Worm (Caenorhabditis elegans): ENCODE measurements around the gene R11H6.2.

Gene R11H6.2

ce11 chrV:14597681-14598184 lies at the start of gene R11H6.2:
TSS of gene R11H6.2 (plus strand) at chrV:14598006.
- TF ChIP-seq M03D4.4 (tag; optimal IDR thresholded peaks at IDR 0.05) (no peak), mep-1 (tag; optimal IDR thresholded peaks at IDR 0.05) (peak; percentile 60)

- TF ChIP-seq nhr-28 (tag; optimal IDR thresholded peaks at IDR 0.05) (no peak), unc-120 (tag; optimal IDR thresholded peaks at IDR 0.05; ENCODE audit: poor library complexity, severe bottlenecking) (peak; percentile 9), mls-2 (tag; optimal IDR thresholded peaks at IDR 0.05) (no peak), nhr-76 (tag; optimal IDR thresholded peaks at IDR 0.05) (no peak), drap-1 (GFP tag; optimal IDR thresholded peaks at IDR 0.05) (no peak), M03D4.4 (tag; optimal IDR thresholded peaks at IDR 0.05) (no peak), lsy-2 (tag; optimal IDR thresholded peaks at IDR 0.05) (no peak), nhr-2 (tag; optimal IDR thresholded peaks at IDR 0.05) (no peak)
Measured at ce11 chrV:14548510-14548909, 49.3 kb upstream of the R11H6.2 start.

ce11 chrV:14556187-14556586 lies 41.6 kb upstream of the R11H6.2 start, which contains the start of gene srg-47:
TSS of gene srg-47 (minus strand) at chrV:14556287.
- TF ChIP-seq lin-32 (GFP tag; optimal IDR thresholded peaks at IDR 0.05) (no peak), zip-8 (tag; optimal IDR thresholded peaks at IDR 0.05) (no peak), sem-2 (GFP tag; optimal IDR thresholded peaks at IDR 0.05) (no peak), hlh-1 (tag; optimal IDR thresholded peaks at IDR 0.05) (no peak), lin-13 (tag; optimal IDR thresholded peaks at IDR 0.05) (no peak), mab-5 (tag; optimal IDR thresholded peaks at IDR 0.05) (no peak), mls-2 (tag; optimal IDR thresholded peaks at IDR 0.05) (no peak), tbx-8 (GFP tag; optimal IDR thresholded peaks at IDR 0.05) (no peak), nhr-12 (tag; optimal IDR thresholded peaks at IDR 0.05) (no peak), elt-1 (tag; optimal IDR thresholded peaks at IDR 0.05; ENCODE audit: borderline replicate concordance, insufficient read depth) (no peak), elt-3 (tag; optimal IDR thresholded peaks at IDR 0.05) (no peak), nhr-2 (tag; optimal IDR thresholded peaks at IDR 0.05) (no peak), unc-39 (tag; optimal IDR thresholded peaks at IDR 0.05) (no peak), ceh-43 (GFP tag; optimal IDR thresholded peaks at IDR 0.05) (no peak), cnd-1 (tag; optimal IDR thresholded peaks at IDR 0.05) (no peak), pha-4 (tag; optimal IDR thresholded peaks at IDR 0.05) (no peak), M03D4.4 (tag; optimal IDR thresholded peaks at IDR 0.05) (no peak), ceh-39 (tag; optimal IDR thresholded peaks at IDR 0.05) (no peak), mep-1 (tag; optimal IDR thresholded peaks at IDR 0.05) (no peak), nhr-76 (tag; optimal IDR thresholded peaks at IDR 0.05) (no peak)

- TF ChIP-seq sem-2 (GFP tag; optimal IDR thresholded peaks at IDR 0.05) = no peak
- TF ChIP-seq unc-120 (tag; optimal IDR thresholded peaks at IDR 0.05; ENCODE audit: poor library complexity, severe bottlenecking) = no peak
- TF ChIP-seq ceh-83 (GFP tag; optimal IDR thresholded peaks at IDR 0.05) = no peak
- no peak for TF ChIP-seq nhr-12 (tag; optimal IDR thresholded peaks at IDR 0.05)
- no peak for TF ChIP-seq elt-1 (tag; optimal IDR thresholded peaks at IDR 0.05; ENCODE audit: borderline replicate concordance, insufficient read depth)
- TF ChIP-seq mep-1 (tag; optimal IDR thresholded peaks at IDR 0.05) = no peak
- no peak for TF ChIP-seq hlh-1 (tag; optimal IDR thresholded peaks at IDR 0.05)
- no peak for TF ChIP-seq sptf-1 (tag; optimal IDR thresholded peaks at IDR 0.05)
- TF ChIP-seq ces-1 (GFP tag; optimal IDR thresholded peaks at IDR 0.05) = no peak
- TF ChIP-seq ceh-39 (tag; optimal IDR thresholded peaks at IDR 0.05) = no peak
- no peak for TF ChIP-seq unc-39 (tag; optimal IDR thresholded peaks at IDR 0.05)
- TF ChIP-seq cnd-1 (tag; optimal IDR thresholded peaks at IDR 0.05) = no peak
- TF ChIP-seq tbx-8 (GFP tag; optimal IDR thresholded peaks at IDR 0.05) = no peak
- TF ChIP-seq blmp-1 (tag; optimal IDR thresholded peaks at IDR 0.05) = no peak
- no peak for TF ChIP-seq flh-1 (GFP tag; optimal IDR thresholded peaks at IDR 0.05)
- no peak for TF ChIP-seq lin-13 (tag; optimal IDR thresholded peaks at IDR 0.05)
- no peak for TF ChIP-seq mab-5 (tag; optimal IDR thresholded peaks at IDR 0.05)
- TF ChIP-seq nhr-2 (tag; optimal IDR thresholded peaks at IDR 0.05) = no peak
Measured at ce11 chrV:14558757-14559156, 39.0 kb upstream of the R11H6.2 start, which contains the start of gene C53A5.9. TSS of gene C53A5.9 (minus strand) at chrV:14558857.

- TF ChIP-seq zip-8 (tag; optimal IDR thresholded peaks at IDR 0.05) = no peak
Measured at ce11 chrV:14559312-14559711, 38.5 kb upstream of the R11H6.2 start, which contains the start of gene srt-32. TSS of gene srt-32 (plus strand) at chrV:14559612.

ce11 chrV:14562589-14562988 lies 35.2 kb upstream of the R11H6.2 start, which contains the start of gene C53A5.11:
TSS of gene C53A5.11 (plus strand) at chrV:14562889.
- no peak for TF ChIP-seq drap-1 (GFP tag; optimal IDR thresholded peaks at IDR 0.05)
- no peak for TF ChIP-seq nhr-237 (tag; optimal IDR thresholded peaks at IDR 0.05)
- TF ChIP-seq bed-3 (GFP tag; optimal IDR thresholded peaks at IDR 0.05) = no peak
- TF ChIP-seq mep-1 (tag; optimal IDR thresholded peaks at IDR 0.05) = no peak
- TF ChIP-seq nhr-76 (tag; optimal IDR thresholded peaks at IDR 0.05) = no peak
- no peak for TF ChIP-seq tbx-8 (GFP tag; optimal IDR thresholded peaks at IDR 0.05)
- TF ChIP-seq lin-32 (GFP tag; optimal IDR thresholded peaks at IDR 0.05) = no peak
- TF ChIP-seq elt-1 (tag; optimal IDR thresholded peaks at IDR 0.05; ENCODE audit: borderline replicate concordance, insufficient read depth) = no peak
- no peak for TF ChIP-seq sptf-1 (tag; optimal IDR thresholded peaks at IDR 0.05)
- no peak for TF ChIP-seq cnd-1 (tag; optimal IDR thresholded peaks at IDR 0.05)
- TF ChIP-seq lsy-2 (tag; optimal IDR thresholded peaks at IDR 0.05) = no peak
- no peak for TF ChIP-seq ceh-83 (GFP tag; optimal IDR thresholded peaks at IDR 0.05)
